Fruit fly (Drosophila melanogaster) whole organism, embryonic: ENCODE data around the gene CG14085.

ENCODE experiments used
- Atf3 ChIP-seq: fragments of 200-800 bp; sonication (Bioruptor generic); optimal IDR thresholded peaks from 3 replicates; lab custom pipeline; 2016; ENCODE audit warnings: missing biosample characterization, missing genetic modification characterization
- Awh ChIP-seq: fragments of 200-800 bp; sonication (Bioruptor generic); IDR thresholded peaks from 2 replicates; pipeline ENCODE4, ENCODE4 v1.3.6; 2022; ENCODE audit warnings: missing biosample characterization, missing genetic modification characterization
- B-H1 ChIP-seq: fragments of 200-800 bp; sonication (Bioruptor generic); IDR thresholded peaks from 3 replicates; pipeline ENCODE4 v1.3.6; 2022; ENCODE audit warnings: missing biosample characterization, missing genetic modification characterization
- Bdp1 ChIP-seq: fragments of 200-800 bp; sonication (Bioruptor generic); optimal IDR thresholded peaks from 3 replicates; lab custom pipeline; 2016; ENCODE audit warnings: missing biosample characterization, missing genetic modification characterization
- CG10267 ChIP-seq: fragments of 200-800 bp; sonication (Bioruptor generic); optimal IDR thresholded peaks from 2 replicates; lab custom pipeline; 2018; ENCODE audit warnings: missing biosample characterization, mild to moderate bottlenecking, missing genetic modification characterization, moderate library complexity
- CG10431 ChIP-seq: fragments of 200-800 bp; sonication (Bioruptor generic); optimal IDR thresholded peaks from 3 replicates; lab custom pipeline; 2018; ENCODE audit warnings: missing biosample characterization, mild to moderate bottlenecking, missing genetic modification characterization
- CG10979 ChIP-seq: fragments of 200-800 bp; sonication (Bioruptor generic); optimal IDR thresholded peaks from 2 replicates; lab custom pipeline; 2018; ENCODE audit warnings: missing biosample characterization, mild to moderate bottlenecking, missing genetic modification characterization, moderate library complexity
- CG11247 ChIP-seq: fragments of 200-800 bp; sonication (Bioruptor generic); IDR thresholded peaks from 2 replicates; pipeline ENCODE4 v1.3.6; 2022; ENCODE audit warnings: missing biosample characterization, missing genetic modification characterization
- CG11398 ChIP-seq: fragments of 200-800 bp; sonication (Bioruptor generic); optimal IDR thresholded peaks from 2 replicates; lab custom pipeline; 2016; ENCODE audit warnings: missing biosample characterization, missing genetic modification characterization
- CG13894 ChIP-seq: fragments of 200-800 bp; sonication (Bioruptor generic); optimal IDR thresholded peaks from 3 replicates; lab custom pipeline; 2018; ENCODE audit warnings: missing biosample characterization, mild to moderate bottlenecking, missing genetic modification characterization, moderate library complexity
- CG14050 ChIP-seq: fragments of 200-800 bp; sonication (Bioruptor generic); IDR thresholded peaks from 3 replicates; pipeline ENCODE4 v1.3.6; 2022; ENCODE audit warnings: missing biosample characterization, missing genetic modification characterization
- CG15601 ChIP-seq: fragments of 200-800 bp; sonication (Bioruptor generic); optimal IDR thresholded peaks from 3 replicates; lab custom pipeline; 2019; ENCODE audit warnings: missing biosample characterization, mild to moderate bottlenecking, missing genetic modification characterization, moderate library complexity
- CG17385 ChIP-seq: fragments of 200-800 bp; sonication (Bioruptor generic); optimal IDR thresholded peaks from 3 replicates; lab custom pipeline; 2018; ENCODE audit warnings: missing biosample characterization, mild to moderate bottlenecking, missing genetic modification characterization
- CG1832 ChIP-seq: fragments of 200-800 bp; sonication (Bioruptor generic); optimal IDR thresholded peaks from 2 replicates; lab custom pipeline; 2017; ENCODE audit warnings: missing biosample characterization, mild to moderate bottlenecking, missing genetic modification characterization, inconsistent platforms
- CG30403 ChIP-seq: fragments of 200-800 bp; sonication (Bioruptor generic); optimal IDR thresholded peaks from 3 replicates; lab custom pipeline; 2016; ENCODE audit warnings: missing biosample characterization, missing genetic modification characterization
- CG31388 ChIP-seq: fragments of 200-800 bp; sonication (Bioruptor generic); optimal IDR thresholded peaks from 2 replicates; lab custom pipeline; 2016; ENCODE audit warnings: missing biosample characterization, missing genetic modification characterization
- CG43689 ChIP-seq: fragments of 200-800 bp; sonication (Bioruptor generic); IDR thresholded peaks from 2 replicates; pipeline ENCODE4 v1.3.6; 2022; ENCODE audit warnings: missing biosample characterization, missing genetic modification characterization
- CG4854 ChIP-seq: fragments of 200-800 bp; sonication (Bioruptor generic); optimal IDR thresholded peaks from 2 replicates; lab custom pipeline; 2016; ENCODE audit warnings: missing biosample characterization, missing genetic modification characterization, inconsistent platforms
- CG5245 ChIP-seq: fragments of 200-800 bp; sonication (Bioruptor generic); optimal IDR thresholded peaks from 3 replicates; lab custom pipeline; 2016; ENCODE audit warnings: missing biosample characterization, missing genetic modification characterization
- CG7271 ChIP-seq: fragments of 200-800 bp; sonication (Bioruptor generic); optimal IDR thresholded peaks from 2 replicates; lab custom pipeline; 2018; ENCODE audit warnings: missing biosample characterization, mild to moderate bottlenecking, missing genetic modification characterization, moderate library complexity
- CG8290 ChIP-seq, 3 experiments: fragments of 200-800 bp; sonication (Bioruptor generic); optimal IDR thresholded peaks; 2 replicates each; lab custom pipeline; 2016 to 2019; ENCODE audit warnings: missing biosample characterization in 3 of 3, missing genetic modification characterization in 3 of 3, mild to moderate bottlenecking in 2 of 3, moderate library complexity in 1 of 3
- CHES-1-like ChIP-seq: fragments of 200-800 bp; sonication (Bioruptor generic); optimal IDR thresholded peaks from 2 replicates; lab custom pipeline; 2016; ENCODE audit warnings: missing biosample characterization, missing genetic modification characterization
- D19A ChIP-seq: fragments of 200-800 bp; optimal IDR thresholded peaks from 3 replicates; lab custom pipeline; 2019; ENCODE audit warnings: missing biosample characterization, mild to moderate bottlenecking, missing genetic modification characterization, moderate library complexity
- Dbx ChIP-seq: fragments of 200-800 bp; sonication (Bioruptor generic); IDR thresholded peaks from 3 replicates; pipeline ENCODE4 v1.3.6; 2022; ENCODE audit warnings: missing biosample characterization, missing genetic modification characterization
- Deaf1 ChIP-seq: fragments of 200-800 bp; optimal IDR thresholded peaks from 3 replicates; lab custom pipeline; 2019; ENCODE audit warnings: missing biosample characterization, mild to moderate bottlenecking, missing genetic modification characterization, moderate library complexity
- E2f1 ChIP-seq: fragments of 200-800 bp; sonication (Bioruptor generic); IDR thresholded peaks from 2 replicates; pipeline ENCODE4 v1.3.6; 2022; ENCODE audit warnings: missing biosample characterization, missing genetic modification characterization
- H15 ChIP-seq: fragments of 200-800 bp; sonication (Bioruptor generic); IDR thresholded peaks from 3 replicates; pipeline ENCODE4 v1.3.6; 2022; ENCODE audit warnings: missing biosample characterization, missing genetic modification characterization
- Lpt ChIP-seq: fragments of >200 bp; optimal IDR thresholded peaks from 2 replicates; lab custom pipeline; 2018; ENCODE audit warnings: missing biosample characterization, missing genetic modification characterization
- NC2β ChIP-seq: fragments of 200-800 bp; sonication (Bioruptor generic); optimal IDR thresholded peaks from 2 replicates; lab custom pipeline; 2016; ENCODE audit warnings: missing biosample characterization, missing genetic modification characterization
- NfI ChIP-seq: fragments of 200-800 bp; sonication (Bioruptor generic); optimal IDR thresholded peaks from 3 replicates; lab custom pipeline; 2018; ENCODE audit warnings: missing biosample characterization, mild to moderate bottlenecking, missing genetic modification characterization, moderate library complexity
- PHDP ChIP-seq: fragments of 200-800 bp; sonication (Bioruptor generic); optimal IDR thresholded peaks from 3 replicates; lab custom pipeline; 2018; ENCODE audit warnings: missing biosample characterization, mild to moderate bottlenecking, missing genetic modification characterization, moderate library complexity
- Rx ChIP-seq: fragments of 200-800 bp; sonication (Bioruptor generic); IDR thresholded peaks from 2 replicates; pipeline ENCODE4 v1.3.6; 2022; ENCODE audit warnings: missing biosample characterization, missing genetic modification characterization
- Ssrp ChIP-seq: fragments of 200-800 bp; sonication (Bioruptor generic); optimal IDR thresholded peaks from 2 replicates; lab custom pipeline; 2018; ENCODE audit warnings: missing biosample characterization, mild to moderate bottlenecking, missing genetic modification characterization, moderate library complexity
- Vsx1 ChIP-seq: fragments of 200-800 bp; sonication (Bioruptor generic); optimal IDR thresholded peaks from 2 replicates; lab custom pipeline; 2017; ENCODE audit warnings: missing biosample characterization, mild to moderate bottlenecking, missing genetic modification characterization, missing genetic modification reagents
- YL-1 ChIP-seq: fragments of 200-800 bp; sonication (Bioruptor generic); optimal IDR thresholded peaks from 3 replicates; lab custom pipeline; 2017; ENCODE audit warnings: missing biosample characterization, mild to moderate bottlenecking, missing genetic modification characterization
- al ChIP-seq: fragments of 200-800 bp; sonication (Bioruptor generic); IDR thresholded peaks from 2 replicates; pipeline ENCODE4 v1.3.6; 2022; ENCODE audit warnings: missing biosample characterization, missing genetic modification characterization
- caup ChIP-seq: fragments of 200-800 bp; sonication (Bioruptor generic); optimal IDR thresholded peaks from 3 replicates; lab custom pipeline; 2017; ENCODE audit warnings: missing biosample characterization, mild to moderate bottlenecking, missing genetic modification characterization, moderate library complexity; ENCODE audit not compliant: severe bottlenecking
- cwo ChIP-seq: fragments of 200-800 bp; sonication (Bioruptor generic); optimal IDR thresholded peaks from 3 replicates; lab custom pipeline; 2017; ENCODE audit warnings: missing biosample characterization, missing genetic modification characterization, mild to moderate bottlenecking, moderate library complexity, missing genetic modification reagents
- da ChIP-seq: fragments of 200-800 bp; sonication (Bioruptor generic); optimal IDR thresholded peaks from 2 replicates; lab custom pipeline; 2016; ENCODE audit warnings: missing biosample characterization, missing genetic modification characterization
- dan ChIP-seq: fragments of 200-800 bp; sonication (Bioruptor generic); IDR thresholded peaks from 2 replicates; pipeline ENCODE4 v1.3.6; 2022; ENCODE audit warnings: missing biosample characterization, missing genetic modification characterization
- dm ChIP-seq: fragments of 200-800 bp; sonication (Bioruptor generic); optimal IDR thresholded peaks from 3 replicates; lab custom pipeline; 2016; ENCODE audit warnings: missing biosample characterization, missing genetic modification characterization
- gcm2 ChIP-seq: fragments of 200-800 bp; sonication (Bioruptor generic); optimal IDR thresholded peaks from 2 replicates; lab custom pipeline; 2016; ENCODE audit warnings: missing biosample characterization, missing genetic modification characterization
- grau ChIP-seq: fragments of 200-800 bp; optimal IDR thresholded peaks from 3 replicates; lab custom pipeline; 2019; ENCODE audit warnings: missing biosample characterization, mild to moderate bottlenecking, missing genetic modification characterization, moderate library complexity
- lov ChIP-seq, 2 experiments: fragments of 200-800 bp in 1 of 2; fragments of >200 bp in 1 of 2; sonication (Bioruptor generic) in 1 of 2; IDR thresholded peaks in 1 of 2; optimal IDR thresholded peaks in 1 of 2; 2 replicates in 1 of 2; 3 replicates in 1 of 2; pipeline versions ENCODE4 v1.3.6 to Lab custom; 2017 to 2022; ENCODE audit warnings: missing biosample characterization in 1 of 2, missing genetic modification characterization in 1 of 2
- nerfin-2 ChIP-seq: fragments of 200-800 bp; sonication (Bioruptor generic); IDR thresholded peaks from 2 replicates; pipeline ENCODE4 v1.3.6; 2022; ENCODE audit warnings: missing biosample characterization, missing genetic modification characterization; ENCODE audit not compliant: partially characterized antibody
- pita ChIP-seq: fragments of 200-800 bp; sonication (Bioruptor generic); optimal IDR thresholded peaks from 2 replicates; lab custom pipeline; 2017; ENCODE audit warnings: missing biosample characterization, mild to moderate bottlenecking, missing genetic modification characterization
- sqz ChIP-seq: fragments of 200-800 bp; sonication (Bioruptor generic); optimal IDR thresholded peaks from 3 replicates; lab custom pipeline; 2018; ENCODE audit warnings: missing biosample characterization, mild to moderate bottlenecking, missing genetic modification characterization
- ttk ChIP-seq: fragments of 200-800 bp; sonication (Bioruptor generic); IDR thresholded peaks from 2 replicates; pipeline ENCODE4 v2.1.2; 2022; ENCODE audit warnings: missing biosample characterization, missing genetic modification characterization
- wdn ChIP-seq: fragments of 200-800 bp; sonication (Bioruptor generic); IDR thresholded peaks from 2 replicates; pipeline ENCODE4 v1.3.6; 2022; ENCODE audit warnings: missing biosample characterization, missing genetic modification characterization
- zfh2 ChIP-seq: fragments of 200-800 bp; sonication (Bioruptor generic); optimal IDR thresholded peaks from 2 replicates; lab custom pipeline; 2016; ENCODE audit warnings: missing biosample characterization, missing genetic modification characterization

CG14085 gene

DNA sequence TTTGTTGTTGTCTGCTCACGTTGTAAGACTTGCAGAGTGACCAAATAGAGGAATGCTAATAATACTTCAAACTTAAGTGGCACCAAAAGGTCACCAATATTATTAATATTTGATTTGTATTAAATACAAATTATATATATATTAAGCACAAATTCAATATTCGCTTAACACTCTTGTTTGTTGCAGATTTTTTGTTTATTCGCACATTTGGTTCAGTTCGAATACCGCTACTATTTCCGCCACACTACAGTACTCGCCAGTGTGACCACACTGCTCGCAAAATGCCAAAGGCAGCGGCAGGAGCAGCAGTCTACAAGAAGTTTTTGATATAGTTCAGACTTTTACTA lies 5.0 kb upstream of the CG14085 start, which contains the start of gene Max (continued):
- TF ChIP-seq gcm2 (GFP tag; lab: Kevin White, UChicago) = no peak
- TF ChIP-seq YL-1 = peak; percentile 92
- TF ChIP-seq Lpt (GFP tag; lab: Kevin White, UChicago) = no peak
- peak; percentile 75 for TF ChIP-seq caup (GFP tag; lab: Kevin White, UChicago)
- no peak for TF ChIP-seq da (GFP tag; lab: Kevin White, UChicago)
- peak; percentile 53 for TF ChIP-seq Rx (GFP tag; lab: Robert Waterston, UW)
- no peak for TF ChIP-seq CG11398 (GFP tag; lab: Kevin White, UChicago)
- no peak for TF ChIP-seq CG31388
- no peak for TF ChIP-seq CG13894
- peak; percentile 24 for TF ChIP-seq Bdp1 (GFP tag; lab: Kevin White, UChicago)
- TF ChIP-seq Ssrp = peak; percentile 59
- peak; percentile 52; the same call in 1 of the 2 replicates for TF ChIP-seq Awh
- peak; percentile 66 for TF ChIP-seq CG30403
- peak; percentile 22 for TF ChIP-seq dm (GFP tag; lab: Kevin White, UChicago)
- TF ChIP-seq CG10267 (tag; lab: Kevin White, UChicago) = peak; percentile 77
- TF ChIP-seq CG17385 (GFP tag; lab: Kevin White, UChicago) = peak; percentile 72
- TF ChIP-seq cwo (GFP tag; lab: Kevin White, UChicago) = no peak
- no peak for TF ChIP-seq CG43689 (GFP tag; lab: Robert Waterston, UW)
- TF ChIP-seq CG7271 (tag; lab: Kevin White, UChicago) = peak; percentile 44
- TF ChIP-seq CG14050 = peak; percentile 46; the same call in 1 of the 3 replicates
- TF ChIP-seq H15 (GFP tag; lab: Robert Waterston, UW) = peak; percentile 76
- TF ChIP-seq Dbx = peak; percentile 70; the same call in 2 of the 3 replicates
- no peak for TF ChIP-seq dan (GFP tag; lab: Robert Waterston, UW)
- peak; percentile 44 for TF ChIP-seq Deaf1 (tag; lab: Kevin White, UChicago)
- no peak for TF ChIP-seq wdn
- TF ChIP-seq E2f1 (GFP tag; lab: Robert Waterston, UW) = peak; percentile 57
- no peak for TF ChIP-seq lov (optimal IDR thresholded peaks at IDR 0.05; lab: Kevin White, UChicago)
- TF ChIP-seq lov (GFP tag; IDR thresholded peaks at IDR 0.05; lab: Robert Waterston, UW) = 0 out of 3 replicates have a peak, but pooled peaks have one; percentile 32
- TF ChIP-seq NC2β (GFP tag; lab: Kevin White, UChicago) = no peak
- TF ChIP-seq Atf3 (GFP tag; lab: Kevin White, UChicago) = no peak
- TF ChIP-seq CG10431 (GFP tag; lab: Kevin White, UChicago) = no peak
- TF ChIP-seq CG5245 = peak; percentile 40
- TF ChIP-seq sqz (GFP tag; lab: Kevin White, UChicago) = peak; percentile 52
- no peak for TF ChIP-seq pita (GFP tag; lab: Kevin White, UChicago)
- peak; percentile 63 for TF ChIP-seq B-H1 (GFP tag; lab: Robert Waterston, UW)
- TF ChIP-seq D19A (tag; lab: Kevin White, UChicago) = peak; percentile 66
- 0 out of 2 replicates have a peak, but pooled peaks have one; percentile 41 for TF ChIP-seq al (GFP tag; lab: Robert Waterston, UW)
- TF ChIP-seq CG15601 = peak; percentile 72
- TF ChIP-seq Vsx1 (GFP tag; lab: Kevin White, UChicago) = no peak
- TF ChIP-seq CHES-1-like (GFP tag; lab: Kevin White, UChicago) = no peak
- TF ChIP-seq CG11247 (GFP tag; lab: Robert Waterston, UW) = peak; percentile 65
- no peak for TF ChIP-seq nerfin-2 (GFP tag; lab: Robert Waterston, UW)
- peak; percentile 83 for TF ChIP-seq PHDP (tag; lab: Kevin White, UChicago)
- peak; percentile 77 for TF ChIP-seq grau
- peak; percentile 79 for TF ChIP-seq NfI (GFP tag; lab: Kevin White, UChicago)
- no peak for TF ChIP-seq CG8290 (GFP tag; optimal IDR thresholded peaks at IDR 0.05; lab: Kevin White, UChicago)
- no peak for TF ChIP-seq CG8290 (tag; optimal IDR thresholded peaks at IDR 0.05; lab: Kevin White, UChicago)
- 0 out of 2 replicates have a peak, but pooled peaks have one; percentile 31 for TF ChIP-seq ttk (GFP tag; lab: Robert Waterston, UW)
- TF ChIP-seq CG1832 (GFP tag; lab: Kevin White, UChicago) = no peak
- TF ChIP-seq zfh2 (GFP tag; lab: Kevin White, UChicago) = peak; percentile 24
- peak; percentile 71 for TF ChIP-seq CG10979
- peak; percentile 3 for TF ChIP-seq CG4854 (GFP tag; lab: Kevin White, UChicago)
